Worm (Caenorhabditis elegans): ENCODE data around the gene crn-4.

crn-4 gene

DNA sequence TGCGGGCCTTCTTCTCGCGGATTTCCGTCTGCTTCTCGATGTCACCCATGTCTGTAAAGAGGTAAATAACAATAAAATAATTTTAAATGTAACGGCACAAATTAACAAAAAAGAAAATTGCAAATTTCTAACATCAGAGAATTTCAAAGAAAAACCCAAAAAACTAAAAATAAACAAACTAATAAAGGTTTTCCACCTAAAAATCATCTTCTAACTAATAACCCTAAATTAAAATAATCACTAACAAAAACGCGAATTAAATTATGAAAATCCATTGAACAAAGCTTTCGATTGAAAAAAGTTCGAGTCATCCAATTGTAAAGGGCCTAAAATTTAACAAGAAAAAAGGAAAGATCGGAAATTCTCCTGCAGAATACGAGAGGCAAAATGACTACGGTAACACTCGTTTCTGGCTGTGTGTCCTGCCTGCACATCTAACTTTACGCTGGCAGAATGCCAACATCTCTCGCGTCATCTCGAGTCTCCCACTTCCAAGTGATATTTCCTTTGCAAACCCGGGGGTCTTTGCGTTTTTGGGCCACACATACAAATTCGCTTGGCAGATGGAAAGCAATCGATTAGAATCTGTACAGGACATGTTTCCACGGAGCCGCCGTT lies 15.2 kb downstream of the crn-4 start, which contains the start of gene rpl-11.2 (continued):
- TF ChIP-seq fkh-4 (tag; optimal IDR thresholded peaks at IDR 0.05; ENCODE audit: borderline replicate concordance) (peak; percentile 20), unc-62 (GFP tag; optimal IDR thresholded peaks at IDR 0.05) (no peak), ces-1 (GFP tag; optimal IDR thresholded peaks at IDR 0.05) (no peak), isw-1 (GFP tag; IDR thresholded peaks at IDR 0.05) (peak; percentile 96), unc-98 (GFP tag; IDR thresholded peaks at IDR 0.05) (peak; percentile 20; the same call in 1 of the 2 replicates), jun-1 (tag; optimal IDR thresholded peaks at IDR 0.05) (peak; percentile 97), skn-1 (tag; optimal IDR thresholded peaks at IDR 0.05) (peak; percentile 99), pax-3 (tag; optimal IDR thresholded peaks at IDR 0.05) (peak; percentile 89), nhr-85 (tag) (peak; percentile 99), ceh-82 (tag; optimal IDR thresholded peaks at IDR 0.05) (peak; percentile 96 to 99 (median 98)), nhr-20 (tag; optimal IDR thresholded peaks at IDR 0.05) (peak; percentile 99), hlh-17 (GFP tag; optimal IDR thresholded peaks at IDR 0.05; ENCODE audit: borderline replicate concordance) (no peak), grh-1 (GFP tag; IDR thresholded peaks at IDR 0.05) (peak; percentile 93), ceh-8 (GFP tag; optimal IDR thresholded peaks at IDR 0.05) (peak; percentile 87), egl-27 (tag; optimal IDR thresholded peaks at IDR 0.05) (peak; percentile 60 to 88), sup-37 (GFP tag; optimal IDR thresholded peaks at IDR 0.05) (peak; percentile 82), C34B4.2 (tag; optimal IDR thresholded peaks at IDR 0.05) (no peak), nhr-76 (tag; optimal IDR thresholded peaks at IDR 0.05) (peak; percentile 70), Y116A8C.19 (tag; optimal IDR thresholded peaks at IDR 0.05; ENCODE audit: borderline replicate concordance) (no peak), lin-35 (GFP tag; optimal IDR thresholded peaks at IDR 0.05) (peak; percentile 89 to 95), dpl-1 (GFP tag; optimal IDR thresholded peaks at IDR 0.05) (peak; percentile 82 to 85 (median 84)), mef-2 (tag; optimal IDR thresholded peaks at IDR 0.05) (peak; percentile 92), lin-14 (GFP tag; optimal IDR thresholded peaks at IDR 0.05) (peak; percentile 98), aha-1 (tag; optimal IDR thresholded peaks at IDR 0.05) (peak; percentile 73), nhr-237 (tag; optimal IDR thresholded peaks at IDR 0.05) (peak; percentile 94), nhr-77 (tag; optimal IDR thresholded peaks at IDR 0.05) (peak; percentile 98), fkh-8 (tag; optimal IDR thresholded peaks at IDR 0.05) (peak; percentile 97), ztf-11 (tag; optimal IDR thresholded peaks at IDR 0.05) (peak in 1 of 2 experiments; percentile 92), F16B12.6 (tag; optimal IDR thresholded peaks at IDR 0.05) (peak; percentile 68), sox-4 (tag; optimal IDR thresholded peaks at IDR 0.05) (peak; percentile 83), efl-3 (GFP tag; optimal IDR thresholded peaks at IDR 0.05) (peak; percentile 11), sptf-1 (tag; optimal IDR thresholded peaks at IDR 0.05) (no peak), mdl-1 (tag; optimal IDR thresholded peaks at IDR 0.05) (peak in 1 of 2 experiments; percentile 96), ets-5 (GFP tag; IDR thresholded peaks at IDR 0.05) (no peak), rnt-1 (tag; optimal IDR thresholded peaks at IDR 0.05) (peak; percentile 97)

DNA sequence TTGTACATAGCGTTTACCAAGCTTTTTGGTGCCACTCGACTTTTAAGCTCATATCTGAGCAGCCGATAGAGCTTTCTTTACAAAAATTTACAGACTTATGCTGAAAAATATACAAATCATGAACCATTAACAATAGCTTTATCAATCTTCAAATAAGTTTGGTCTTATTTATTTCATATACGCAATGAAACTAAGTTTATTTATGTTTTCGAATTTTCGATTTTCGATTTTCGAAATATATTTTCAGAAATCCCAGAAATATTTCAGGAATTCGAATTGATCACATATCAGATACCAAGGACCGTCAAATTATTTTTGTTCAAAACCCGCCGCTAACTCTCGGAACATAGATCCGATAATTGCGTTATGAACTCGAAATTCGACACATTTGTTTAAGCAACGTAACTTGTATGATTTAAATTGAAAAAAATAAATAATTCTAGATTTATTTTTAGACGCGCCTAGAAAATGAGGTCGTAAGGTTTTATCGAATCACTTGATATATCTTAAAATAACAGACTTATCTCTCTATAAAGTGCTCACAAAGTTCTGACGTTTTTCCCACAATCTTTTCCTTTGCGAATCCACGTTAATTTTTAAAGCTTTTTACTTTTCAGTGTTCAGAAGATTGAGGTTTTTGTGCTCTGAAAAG lies 16.6 kb downstream of the crn-4 start:
- TF ChIP-seq nhr-47 (tag; optimal IDR thresholded peaks at IDR 0.05): peak; percentile 16
- no peak for TF ChIP-seq nhr-237 (tag; optimal IDR thresholded peaks at IDR 0.05)
- TF ChIP-seq pax-3 (tag; optimal IDR thresholded peaks at IDR 0.05): no peak
- no peak for TF ChIP-seq ceh-63 (GFP tag; optimal IDR thresholded peaks at IDR 0.05)
- TF ChIP-seq pqm-1 (tag; optimal IDR thresholded peaks at IDR 0.05): no peak
- TF ChIP-seq mdl-1 (tag; optimal IDR thresholded peaks at IDR 0.05): no peak
- TF ChIP-seq snpc-4 (tag; optimal IDR thresholded peaks at IDR 0.05): no peak
- no peak for TF ChIP-seq ceh-90 (tag; optimal IDR thresholded peaks at IDR 0.05)
- no peak for TF ChIP-seq lin-35 (GFP tag; optimal IDR thresholded peaks at IDR 0.05)
- peak in 1 of 2 experiments; percentile 53 for TF ChIP-seq lsy-2 (tag; optimal IDR thresholded peaks at IDR 0.05)
- TF ChIP-seq nhr-85 (tag): peak; percentile 34
- TF ChIP-seq unc-130 (tag; optimal IDR thresholded peaks at IDR 0.05): no peak
